Fruit fly (Drosophila melanogaster) whole organism, embryonic: ENCODE results near the gene CG11999.

ENCODE experiments used
- CG10321 ChIP-seq: fragments of 200-800 bp; sonication (Bioruptor generic); IDR thresholded peaks from 2 replicates; pipeline ENCODE4 v1.3.6; 2022; ENCODE audit warnings: missing biosample characterization, missing genetic modification characterization
- CG12299 ChIP-seq: fragments of 200-800 bp; sonication (Bioruptor generic); optimal IDR thresholded peaks from 2 replicates; lab custom pipeline; 2018; ENCODE audit warnings: missing biosample characterization, mild to moderate bottlenecking, missing genetic modification characterization
- CG12659 ChIP-seq: fragments of 200-800 bp; sonication (Bioruptor generic); optimal IDR thresholded peaks from 3 replicates; lab custom pipeline; 2017; ENCODE audit warnings: mild to moderate bottlenecking, missing biosample characterization, missing genetic modification reagents, missing genetic modification characterization
- CG13424 ChIP-seq: fragments of 200-800 bp; sonication (Bioruptor generic); optimal IDR thresholded peaks from 2 replicates; lab custom pipeline; 2019; ENCODE audit warnings: missing biosample characterization, mild to moderate bottlenecking, missing genetic modification characterization, moderate library complexity
- CG13775 ChIP-seq: fragments of 200-800 bp; sonication (Bioruptor generic); optimal IDR thresholded peaks from 3 replicates; lab custom pipeline; 2017; ENCODE audit warnings: missing biosample characterization, mild to moderate bottlenecking, missing genetic modification characterization
- CG15601 ChIP-seq: fragments of 200-800 bp; sonication (Bioruptor generic); optimal IDR thresholded peaks from 3 replicates; lab custom pipeline; 2019; ENCODE audit warnings: missing biosample characterization, mild to moderate bottlenecking, missing genetic modification characterization, moderate library complexity
- CG16813 ChIP-seq: fragments of 200-800 bp; sonication (Bioruptor generic); IDR thresholded peaks from 3 replicates; pipeline ENCODE4 v1.3.6; 2022; ENCODE audit warnings: missing biosample characterization, missing genetic modification characterization; ENCODE audit not compliant: partially characterized antibody
- CG18764 ChIP-seq: fragments of 200-800 bp; sonication (Bioruptor generic); optimal IDR thresholded peaks from 3 replicates; lab custom pipeline; 2016; ENCODE audit warnings: missing biosample characterization, missing genetic modification characterization
- CG2116 ChIP-seq: fragments of 200-800 bp; sonication (Bioruptor generic); optimal IDR thresholded peaks from 3 replicates; lab custom pipeline; 2018; ENCODE audit warnings: missing biosample characterization, mild to moderate bottlenecking, missing genetic modification characterization
- CG2202 ChIP-seq: fragments of 200-800 bp; sonication (Bioruptor generic); optimal IDR thresholded peaks from 2 replicates; lab custom pipeline; 2018; ENCODE audit warnings: missing biosample characterization, mild to moderate bottlenecking, missing genetic modification characterization
- CG2889 ChIP-seq: fragments of 200-800 bp; sonication (Bioruptor generic); IDR thresholded peaks from 3 replicates; pipeline ENCODE4 v1.3.6; 2022; ENCODE audit warnings: missing biosample characterization, missing genetic modification characterization
- CG31388 ChIP-seq: fragments of 200-800 bp; sonication (Bioruptor generic); optimal IDR thresholded peaks from 2 replicates; lab custom pipeline; 2016; ENCODE audit warnings: missing biosample characterization, missing genetic modification characterization
- CG34224 ChIP-seq: fragments of 200-800 bp; sonication (Bioruptor generic); IDR thresholded peaks from 3 replicates; pipeline ENCODE4 v1.3.6; 2022; ENCODE audit warnings: missing biosample characterization, missing genetic modification characterization; ENCODE audit not compliant: partially characterized antibody
- CG4730 ChIP-seq: fragments of 200-800 bp; sonication (Bioruptor generic); IDR thresholded peaks from 2 replicates; pipeline ENCODE4 v1.3.6; 2022; ENCODE audit warnings: missing biosample characterization, missing genetic modification characterization
- CG4854 ChIP-seq: fragments of 200-800 bp; sonication (Bioruptor generic); optimal IDR thresholded peaks from 2 replicates; lab custom pipeline; 2016; ENCODE audit warnings: missing biosample characterization, missing genetic modification characterization, inconsistent platforms
- CG6254 ChIP-seq: fragments of 200-800 bp; sonication (Bioruptor generic); optimal IDR thresholded peaks from 3 replicates; lab custom pipeline; 2017; ENCODE audit warnings: mild to moderate bottlenecking, missing biosample characterization, missing genetic modification reagents, missing genetic modification characterization
- CG6683 ChIP-seq: fragments of 200-800 bp; sonication (Bioruptor generic); optimal IDR thresholded peaks from 2 replicates; lab custom pipeline; 2017; ENCODE audit warnings: missing biosample characterization, mild to moderate bottlenecking, missing genetic modification characterization, missing genetic modification reagents
- D19A ChIP-seq: fragments of 200-800 bp; optimal IDR thresholded peaks from 3 replicates; lab custom pipeline; 2019; ENCODE audit warnings: missing biosample characterization, mild to moderate bottlenecking, missing genetic modification characterization, moderate library complexity
- D19B ChIP-seq: fragments of 200-800 bp; sonication (Bioruptor generic); optimal IDR thresholded peaks from 2 replicates; lab custom pipeline; 2017; ENCODE audit warnings: missing biosample characterization, mild to moderate bottlenecking, missing genetic modification characterization
- Dek ChIP-seq: fragments of 200-800 bp; sonication (Bioruptor generic); optimal IDR thresholded peaks from 3 replicates; lab custom pipeline; 2019; ENCODE audit warnings: missing biosample characterization, mild to moderate bottlenecking, missing genetic modification characterization, moderate library complexity
- Dp ChIP-seq: fragments of 200-800 bp; sonication (Bioruptor generic); optimal IDR thresholded peaks from 2 replicates; lab custom pipeline; 2018; ENCODE audit warnings: missing biosample characterization, mild to moderate bottlenecking, missing genetic modification characterization, moderate library complexity
- Ets97D ChIP-seq: fragments of 200-800 bp; sonication (Bioruptor generic); optimal IDR thresholded peaks from 3 replicates; lab custom pipeline; 2016; ENCODE audit warnings: missing biosample characterization, missing genetic modification characterization
- Fer1 ChIP-seq: fragments of 200-800 bp; sonication (Bioruptor generic); optimal IDR thresholded peaks from 2 replicates; lab custom pipeline; 2017; ENCODE audit warnings: missing biosample characterization, mild to moderate bottlenecking, missing genetic modification characterization
- Gug ChIP-seq: fragments of 200-800 bp; sonication (Bioruptor generic); IDR thresholded peaks from 4 replicates; pipeline ENCODE4 v1.3.6; 2022; ENCODE audit warnings: missing biosample characterization, missing genetic modification characterization
- Hsf ChIP-seq: fragments of 200-800 bp; sonication (Bioruptor generic); optimal IDR thresholded peaks from 3 replicates; lab custom pipeline; 2016; ENCODE audit warnings: missing biosample characterization, missing genetic modification characterization
- Opbp ChIP-seq: fragments of 200-800 bp; sonication (Bioruptor generic); IDR thresholded peaks from 3 replicates; pipeline ENCODE4 v1.3.6; 2022; ENCODE audit warnings: missing biosample characterization, missing genetic modification characterization; ENCODE audit not compliant: partially characterized antibody
- PHDP ChIP-seq: fragments of 200-800 bp; sonication (Bioruptor generic); optimal IDR thresholded peaks from 3 replicates; lab custom pipeline; 2018; ENCODE audit warnings: missing biosample characterization, mild to moderate bottlenecking, missing genetic modification characterization, moderate library complexity
- Rx ChIP-seq: fragments of 200-800 bp; sonication (Bioruptor generic); IDR thresholded peaks from 2 replicates; pipeline ENCODE4 v1.3.6; 2022; ENCODE audit warnings: missing biosample characterization, missing genetic modification characterization
- TFAM ChIP-seq: fragments of 200-800 bp; sonication (Bioruptor generic); optimal IDR thresholded peaks from 2 replicates; lab custom pipeline; 2017; ENCODE audit warnings: missing biosample characterization, missing genetic modification characterization, inconsistent platforms
- Usf ChIP-seq: fragments of 200-800 bp; sonication (Bioruptor generic); optimal IDR thresholded peaks from 2 replicates; lab custom pipeline; 2017; ENCODE audit warnings: missing genotype, missing biosample characterization, missing genetic modification characterization
- amos ChIP-seq: fragments of 200-800 bp; sonication (Bioruptor generic); IDR thresholded peaks from 2 replicates; pipeline ENCODE4 v1.3.6; 2022; ENCODE audit warnings: missing biosample characterization, missing genetic modification characterization; ENCODE audit not compliant: partially characterized antibody
- ase ChIP-seq: fragments of 200-800 bp; sonication (Bioruptor generic); IDR thresholded peaks from 3 replicates; pipeline ENCODE4 v1.3.6; 2022; ENCODE audit warnings: missing biosample characterization, missing genetic modification characterization
- ato ChIP-seq: fragments of 200-800 bp; sonication (Bioruptor generic); IDR thresholded peaks from 2 replicates; pipeline ENCODE4 v1.3.6; 2022; ENCODE audit warnings: missing biosample characterization, missing genetic modification characterization; ENCODE audit not compliant: partially characterized antibody
- cad ChIP-seq: fragments of >200 bp; optimal IDR thresholded peaks from 2 replicates; lab custom pipeline; 2017; ENCODE audit warnings: missing biosample characterization, missing genetic modification characterization
- cg ChIP-seq: fragments of 200-800 bp; sonication (Bioruptor generic); optimal IDR thresholded peaks from 3 replicates; lab custom pipeline; 2019; ENCODE audit warnings: missing biosample characterization, mild to moderate bottlenecking, missing genetic modification characterization, moderate library complexity
- chif ChIP-seq, 2 experiments: fragments of 200-800 bp; sonication (Bioruptor generic); optimal IDR thresholded peaks; 3 replicates each; lab custom pipeline; 2016; ENCODE audit warnings: missing biosample characterization in 2 of 2, missing genetic modification characterization in 2 of 2
- ci ChIP-seq: fragments of 200-800 bp; sonication (Bioruptor generic); IDR thresholded peaks from 3 replicates; pipeline ENCODE4 v1.3.6; 2022; ENCODE audit warnings: missing biosample characterization, missing genetic modification characterization
- crp ChIP-seq, 2 experiments: fragments of 200-800 bp; sonication (Bioruptor generic); optimal IDR thresholded peaks; 2 replicates in 1 of 2; 3 replicates in 1 of 2; lab custom pipeline; 2017; ENCODE audit warnings: missing biosample characterization in 2 of 2, missing genetic modification characterization in 2 of 2, mild to moderate bottlenecking in 1 of 2, moderate library complexity in 1 of 2
- ewg ChIP-seq: fragments of 200-800 bp; sonication (Bioruptor generic); optimal IDR thresholded peaks from 3 replicates; lab custom pipeline; 2017; ENCODE audit warnings: mild to moderate bottlenecking, missing biosample characterization, missing genetic modification reagents, missing genetic modification characterization
- gcm2 ChIP-seq: fragments of 200-800 bp; sonication (Bioruptor generic); optimal IDR thresholded peaks from 2 replicates; lab custom pipeline; 2016; ENCODE audit warnings: missing biosample characterization, missing genetic modification characterization
- mirr ChIP-seq: fragments of 200-800 bp; sonication (Bioruptor generic); optimal IDR thresholded peaks from 3 replicates; lab custom pipeline; 2018; ENCODE audit warnings: missing biosample characterization, mild to moderate bottlenecking, missing genetic modification characterization
- nerfin-2 ChIP-seq: fragments of 200-800 bp; sonication (Bioruptor generic); IDR thresholded peaks from 2 replicates; pipeline ENCODE4 v1.3.6; 2022; ENCODE audit warnings: missing biosample characterization, missing genetic modification characterization; ENCODE audit not compliant: partially characterized antibody
- nom ChIP-seq: fragments of 200-800 bp; sonication (Bioruptor generic); optimal IDR thresholded peaks from 2 replicates; lab custom pipeline; 2017; ENCODE audit warnings: missing biosample characterization, missing genetic modification characterization, mild to moderate bottlenecking, moderate library complexity, missing genetic modification reagents
- repo ChIP-seq: fragments of 200-800 bp; sonication (Bioruptor generic); optimal IDR thresholded peaks from 2 replicates; lab custom pipeline; 2016; ENCODE audit warnings: missing biosample characterization, missing genetic modification characterization
- row ChIP-seq: fragments of 200-800 bp; sonication (Bioruptor generic); IDR thresholded peaks from 3 replicates; pipeline ENCODE4 v1.3.6; 2022; ENCODE audit warnings: missing biosample characterization, missing genetic modification characterization
- sens ChIP-seq: fragments of 200-800 bp; sonication (Bioruptor generic); peaks from one replicate; lab custom pipeline; 2016; ENCODE audit warnings: missing biosample characterization, missing genetic modification characterization
- seq ChIP-seq: fragments of 200-800 bp; sonication (Bioruptor generic); IDR thresholded peaks from 2 replicates; pipeline ENCODE4 v1.3.6; 2022; ENCODE audit warnings: missing biosample characterization, missing genetic modification characterization
- zen ChIP-seq: fragments of 200-800 bp; sonication (Bioruptor generic); optimal IDR thresholded peaks from 3 replicates; lab custom pipeline; 2018; ENCODE audit warnings: missing biosample characterization, mild to moderate bottlenecking, missing genetic modification characterization, moderate library complexity
- zen2 ChIP-seq: fragments of 200-800 bp; sonication (Bioruptor generic); IDR thresholded peaks from 3 replicates; pipeline ENCODE4 v1.3.6; 2022; ENCODE audit warnings: missing biosample characterization, missing genetic modification characterization; ENCODE audit not compliant: partially characterized antibody

The CG11999 gene

DNA sequence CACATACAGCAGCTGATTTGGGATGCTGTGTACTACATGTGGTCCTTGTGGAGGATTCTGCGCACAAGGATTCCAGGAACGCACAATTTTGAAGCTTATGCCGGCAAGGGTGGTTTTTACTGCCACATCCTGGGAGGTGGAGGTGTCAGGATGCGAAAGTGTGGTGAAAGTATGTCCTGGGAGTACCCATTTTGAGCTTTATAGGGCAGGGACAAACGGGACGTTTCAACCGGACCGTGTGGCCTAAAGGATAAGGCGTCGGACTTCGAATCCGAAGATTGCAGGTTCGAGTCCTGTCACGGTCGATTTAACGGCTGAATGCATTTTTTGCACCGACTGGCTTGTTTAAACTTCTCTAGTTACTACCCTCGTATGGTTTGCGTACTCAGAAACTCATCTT lies 33.4 kb upstream of the CG11999 start (continued):
- TF ChIP-seq mirr, result no peak
- TF ChIP-seq repo (GFP tag; lab: Kevin White, UChicago), result no peak
- peak; percentile 12; the same call in 1 of the 3 replicates for TF ChIP-seq CG16813 (GFP tag; lab: Robert Waterston, UW)
- no peak for TF ChIP-seq cad (GFP tag; lab: Kevin White, UChicago)
- TF ChIP-seq ase, result no peak
- TF ChIP-seq CG13424 (tag; lab: Kevin White, UChicago), result no peak
- TF ChIP-seq CG2116, result no peak
- 0 out of 3 replicates have a peak, but pooled peaks have one; percentile 42 for TF ChIP-seq Opbp (GFP tag; lab: Robert Waterston, UW)
- no peak for TF ChIP-seq cg
- TF ChIP-seq gcm2, result no peak
- TF ChIP-seq CG18764 (GFP tag; lab: Kevin White, UChicago), result no peak
- no peak for TF ChIP-seq PHDP
- TF ChIP-seq CG13775 (GFP tag; lab: Kevin White, UChicago), result no peak
- TF ChIP-seq CG4854, result no peak
- 0 out of 2 replicates have a peak, but pooled peaks have one; percentile 21 for TF ChIP-seq nerfin-2 (GFP tag; lab: Robert Waterston, UW)
- TF ChIP-seq CG4730 (GFP tag; lab: Robert Waterston, UW), result no peak
- TF ChIP-seq amos (GFP tag; lab: Robert Waterston, UW), result peak; percentile 31; the same call in 1 of the 2 replicates
- no peak for TF ChIP-seq row (GFP tag; lab: Robert Waterston, UW)
- no peak for TF ChIP-seq TFAM (GFP tag; lab: Kevin White, UChicago)
- TF ChIP-seq seq (GFP tag; lab: Robert Waterston, UW), result peak; percentile 36; the same call in 1 of the 2 replicates
- TF ChIP-seq Dp (GFP tag; lab: Kevin White, UChicago), result no peak
- no peak for TF ChIP-seq Fer1 (GFP tag; lab: Kevin White, UChicago)
- TF ChIP-seq CG2202 (tag; lab: Kevin White, UChicago), result no peak
- no peak for TF ChIP-seq zen
- TF ChIP-seq ewg, result peak; percentile 81
- no peak for TF ChIP-seq CG12659
- peak in 1 of 2 experiments; percentile 26 for TF ChIP-seq crp (GFP tag; optimal IDR thresholded peaks at IDR 0.05; lab: Kevin White, UChicago)
- no peak for TF ChIP-seq CG34224 (GFP tag; lab: Robert Waterston, UW)

DNA sequence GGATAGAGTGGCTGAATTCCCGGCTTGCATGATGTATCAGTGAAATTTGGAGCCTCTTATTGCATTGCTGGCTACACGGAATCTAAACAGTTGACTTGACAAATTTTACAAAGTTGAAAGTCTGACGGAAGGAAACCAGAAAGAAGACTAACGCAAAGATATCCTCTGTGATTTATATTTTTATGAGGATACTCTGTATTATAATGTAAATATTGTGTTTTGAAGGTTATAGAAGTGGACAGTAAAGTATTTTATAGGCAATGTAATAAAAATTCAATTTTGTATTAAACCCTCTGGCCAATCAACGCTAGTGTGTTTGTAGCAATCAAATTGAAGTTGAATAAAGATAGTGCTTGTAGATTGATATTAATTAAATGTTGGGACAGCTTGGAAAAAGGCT lies 33.0 kb upstream of the CG11999 start, which contains the start of gene CG14668:
Gene CG14668 (minus strand): TSS at position 101 of the 400 bp plus-strand sequence.
- TF ChIP-seq ci (GFP tag; lab: Robert Waterston, UW) (no peak), cg (no peak), CG31388 (GFP tag; lab: Kevin White, UChicago) (no peak), CG6254 (GFP tag; lab: Kevin White, UChicago) (no peak), sens (GFP tag; lab: Kevin White, UChicago) (peak; percentile 20), Hsf (GFP tag; lab: Kevin White, UChicago) (no peak), CG15601 (tag; lab: Kevin White, UChicago) (no peak), D19A (tag; lab: Kevin White, UChicago) (no peak), Gug (GFP tag; lab: Robert Waterston, UW) (no peak)

DNA sequence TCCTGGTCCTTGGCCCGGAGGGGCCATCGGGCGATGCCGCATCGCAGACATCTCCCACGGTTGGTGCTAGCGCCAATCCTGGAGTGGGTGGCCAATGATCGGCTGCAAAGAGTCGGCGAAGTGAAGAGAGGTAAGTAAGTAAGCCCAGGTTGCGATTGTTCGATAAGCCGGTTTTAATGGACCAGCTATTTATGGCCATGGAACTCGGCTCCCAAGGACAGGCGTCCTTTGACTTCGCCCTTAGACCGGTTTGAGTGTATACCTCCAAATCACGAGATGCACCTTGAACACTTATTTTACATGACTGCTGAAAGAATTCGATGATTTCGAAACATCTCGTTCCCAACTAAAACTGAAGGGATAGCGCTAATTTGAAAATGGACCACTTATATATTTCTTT lies 31.2 kb upstream of the CG11999 start:
- TF ChIP-seq Rx (GFP tag; lab: Robert Waterston, UW), result 0 out of 2 replicates have a peak, but pooled peaks have one; percentile 10
- peak; percentile 8 for TF ChIP-seq nom (GFP tag; lab: Kevin White, UChicago)
- TF ChIP-seq D19B (GFP tag; lab: Kevin White, UChicago), result no peak
- no peak for TF ChIP-seq Ets97D
- no peak for TF ChIP-seq CG6683
- no peak for TF ChIP-seq CG10321 (GFP tag; lab: Robert Waterston, UW)
- no peak for TF ChIP-seq Usf (GFP tag; lab: Kevin White, UChicago)
- TF ChIP-seq ato (GFP tag; lab: Robert Waterston, UW), result no peak
- TF ChIP-seq zen2 (GFP tag; lab: Robert Waterston, UW), result 0 out of 3 replicates have a peak, but pooled peaks have one; percentile 15
- TF ChIP-seq CG12299 (tag; lab: Kevin White, UChicago), result no peak
- TF ChIP-seq CG2889, result no peak
- TF ChIP-seq chif (GFP tag; optimal IDR thresholded peaks at IDR 0.05; lab: Kevin White, UChicago), result no peak
- TF ChIP-seq Dek (tag; lab: Kevin White, UChicago), result no peak
